Fruit fly (Drosophila melanogaster) whole organism, adult: Measurements from ENCODE around the gene CG17362.

Experiments used
- CG11617 ChIP-seq: fragments of 200-800 bp; sonication (Bioruptor generic); optimal IDR thresholded peaks from 2 replicates; lab custom pipeline; 2017; ENCODE audit warnings: mild to moderate bottlenecking, missing biosample characterization, missing genetic modification reagents, missing genetic modification characterization
- CG12768 ChIP-seq: fragments of 200-800 bp; sonication (Bioruptor generic); optimal IDR thresholded peaks from 2 replicates; lab custom pipeline; 2017; ENCODE audit warnings: missing biosample characterization, missing genetic modification characterization, mild to moderate bottlenecking, moderate library complexity, missing genetic modification reagents
- CG14711 ChIP-seq: fragments of 200-800 bp; sonication (Bioruptor generic); optimal IDR thresholded peaks from 2 replicates; lab custom pipeline; 2018; ENCODE audit warnings: missing biosample characterization, mild to moderate bottlenecking, missing genetic modification characterization, moderate library complexity
- CG1620 ChIP-seq: fragments of 200-800 bp; sonication (Bioruptor generic); optimal IDR thresholded peaks from 2 replicates; lab custom pipeline; 2016; ENCODE audit warnings: missing biosample characterization, missing genetic modification characterization
- CG33017 ChIP-seq: fragments of 200-800 bp; sonication (Bioruptor generic); optimal IDR thresholded peaks from 2 replicates; lab custom pipeline; 2018; ENCODE audit warnings: missing biosample characterization, mild to moderate bottlenecking, missing genetic modification characterization, moderate library complexity
- CG5204 ChIP-seq: fragments of 200-800 bp; sonication (Bioruptor generic); optimal IDR thresholded peaks from 2 replicates; lab custom pipeline; 2016; ENCODE audit warnings: missing biosample characterization, missing genetic modification characterization
- CG7045 ChIP-seq: fragments of 200-800 bp; sonication (Bioruptor generic); optimal IDR thresholded peaks from 2 replicates; lab custom pipeline; 2017; ENCODE audit warnings: missing biosample characterization, mild to moderate bottlenecking, missing genetic modification characterization
- CG7101 ChIP-seq: fragments of 200-800 bp; sonication (Bioruptor generic); optimal IDR thresholded peaks from 2 replicates; lab custom pipeline; 2018; ENCODE audit warnings: missing biosample characterization, mild to moderate bottlenecking, missing genetic modification characterization, moderate library complexity
- Clk ChIP-seq: fragments of 200-800 bp; sonication (Bioruptor generic); optimal IDR thresholded peaks from 2 replicates; lab custom pipeline; 2017; ENCODE audit warnings: missing biosample characterization, missing genetic modification characterization
- Crg-1 ChIP-seq: fragments of 200-800 bp; sonication (Bioruptor generic); optimal IDR thresholded peaks from 2 replicates; lab custom pipeline; 2016; ENCODE audit warnings: missing biosample characterization, missing genetic modification characterization
- Hr96 ChIP-seq: fragments of 200-800 bp; sonication (Bioruptor generic); optimal IDR thresholded peaks from 2 replicates; lab custom pipeline; 2016; ENCODE audit warnings: missing biosample characterization, missing genetic modification characterization
- Mnt ChIP-seq: fragments of 200-800 bp; sonication (Bioruptor generic); optimal IDR thresholded peaks from 2 replicates; lab custom pipeline; 2016; ENCODE audit warnings: missing biosample characterization, mild to moderate bottlenecking, missing genetic modification characterization
- bab1 ChIP-seq: fragments of 200-800 bp; sonication (Bioruptor generic); optimal IDR thresholded peaks from 3 replicates; lab custom pipeline; 2019; ENCODE audit warnings: missing biosample characterization, mild to moderate bottlenecking, missing genetic modification characterization, moderate library complexity
- cic ChIP-seq: fragments of 200-800 bp; sonication (Bioruptor generic); optimal IDR thresholded peaks from 2 replicates; lab custom pipeline; 2017; ENCODE audit warnings: missing biosample characterization, mild to moderate bottlenecking, missing genetic modification characterization, moderate library complexity
- cnc ChIP-seq, 2 experiments: fragments of >200 bp; optimal IDR thresholded peaks; 2 replicates each; lab custom pipeline; 2017
- kay ChIP-seq: fragments of 200-800 bp; sonication (Bioruptor generic); peaks from one replicate; lab custom pipeline; 2016; ENCODE audit warnings: missing biosample characterization, missing genetic modification characterization, borderline replicate concordance
- ovo ChIP-seq: fragments of 200-800 bp; sonication (Bioruptor generic); optimal IDR thresholded peaks from 2 replicates; lab custom pipeline; 2016; ENCODE audit warnings: missing biosample characterization, missing genetic modification characterization
- pad ChIP-seq: fragments of 200-800 bp; sonication (Bioruptor generic); optimal IDR thresholded peaks from 3 replicates; lab custom pipeline; 2017; ENCODE audit warnings: missing biosample characterization, missing genetic modification characterization, mild to moderate bottlenecking, moderate library complexity, missing genetic modification reagents
- tj ChIP-seq: fragments of 200-800 bp; sonication (Bioruptor generic); optimal IDR thresholded peaks from 3 replicates; lab custom pipeline; 2017; ENCODE audit warnings: missing biosample characterization, mild to moderate bottlenecking, missing genetic modification characterization, moderate library complexity
- toe ChIP-seq: fragments of 200-800 bp; sonication (Bioruptor generic); optimal IDR thresholded peaks from 2 replicates; lab custom pipeline; 2016; ENCODE audit warnings: missing biosample characterization, missing genetic modification characterization

The CG17362 gene

dm6 chr3L:14005627-14006287, 19.3 kb downstream of the CG17362 start:
- no peak for TF ChIP-seq Crg-1 (GFP tag; lab: Kevin White, UChicago)
- no peak for TF ChIP-seq CG14711 (tag; lab: Kevin White, UChicago)
- TF ChIP-seq pad: no peak
- TF ChIP-seq CG33017: peak; percentile 18
- TF ChIP-seq Clk (GFP tag; lab: Kevin White, UChicago): no peak
- TF ChIP-seq CG11617: no peak
- no peak for TF ChIP-seq toe (GFP tag; lab: Kevin White, UChicago)
- peak; percentile 57 for TF ChIP-seq Mnt (GFP tag; lab: Kevin White, UChicago)
- no peak for TF ChIP-seq ovo (GFP tag; lab: Kevin White, UChicago)
- no peak for TF ChIP-seq CG7045 (GFP tag; lab: Kevin White, UChicago)
- TF ChIP-seq CG1620 (GFP tag; lab: Kevin White, UChicago): no peak
- TF ChIP-seq CG12768 (GFP tag; lab: Kevin White, UChicago): peak; percentile 36
- TF ChIP-seq Hr96 (GFP tag; lab: Kevin White, UChicago): no peak
- TF ChIP-seq bab1 (GFP tag; lab: Kevin White, UChicago): no peak
- TF ChIP-seq CG5204 (GFP tag; lab: Kevin White, UChicago): no peak
- peak; percentile 79 for TF ChIP-seq cic (GFP tag; lab: Kevin White, UChicago)
- TF ChIP-seq CG7101 (tag; lab: Kevin White, UChicago): peak; percentile 32
- no peak for TF ChIP-seq cnc (optimal IDR thresholded peaks at IDR 0.05; lab: Kevin White, UChicago)
- peak; percentile 89 for TF ChIP-seq kay (GFP tag; lab: Kevin White, UChicago)
- TF ChIP-seq tj (GFP tag; lab: Kevin White, UChicago): peak; percentile 55

- TF ChIP-seq cnc (optimal IDR thresholded peaks at IDR 0.05; lab: Kevin White, UChicago) (no peak), CG14711 (tag; lab: Kevin White, UChicago) (peak; percentile 21), CG7045 (GFP tag; lab: Kevin White, UChicago) (peak; percentile 17), cic (GFP tag; lab: Kevin White, UChicago) (peak; percentile 88), pad (peak; percentile 4), CG33017 (no peak), Mnt (GFP tag; lab: Kevin White, UChicago) (peak; percentile 47), CG7101 (tag; lab: Kevin White, UChicago) (peak; percentile 23), toe (GFP tag; lab: Kevin White, UChicago) (no peak), CG5204 (GFP tag; lab: Kevin White, UChicago) (no peak), Crg-1 (GFP tag; lab: Kevin White, UChicago) (no peak), tj (GFP tag; lab: Kevin White, UChicago) (no peak), ovo (GFP tag; lab: Kevin White, UChicago) (peak; percentile 21), Clk (GFP tag; lab: Kevin White, UChicago) (peak; percentile 16), CG12768 (GFP tag; lab: Kevin White, UChicago) (peak; percentile 66), Hr96 (GFP tag; lab: Kevin White, UChicago) (no peak), bab1 (GFP tag; lab: Kevin White, UChicago) (peak; percentile 22), kay (GFP tag; lab: Kevin White, UChicago) (no peak), CG1620 (GFP tag; lab: Kevin White, UChicago) (no peak), CG11617 (peak; percentile 14)
These were observed 20.3 kb downstream of the CG17362 start for dm6 chr3L:14006704-14007126.

dm6 chr3L:14025736-14026135, 39.3 kb downstream of the CG17362 start:
- TF ChIP-seq toe (GFP tag; lab: Kevin White, UChicago) (no peak), cnc (optimal IDR thresholded peaks at IDR 0.05; lab: Kevin White, UChicago) (no peak), ovo (GFP tag; lab: Kevin White, UChicago) (no peak), tj (GFP tag; lab: Kevin White, UChicago) (no peak), CG5204 (GFP tag; lab: Kevin White, UChicago) (no peak), Crg-1 (GFP tag; lab: Kevin White, UChicago) (no peak), CG7045 (GFP tag; lab: Kevin White, UChicago) (no peak)

DNA sequence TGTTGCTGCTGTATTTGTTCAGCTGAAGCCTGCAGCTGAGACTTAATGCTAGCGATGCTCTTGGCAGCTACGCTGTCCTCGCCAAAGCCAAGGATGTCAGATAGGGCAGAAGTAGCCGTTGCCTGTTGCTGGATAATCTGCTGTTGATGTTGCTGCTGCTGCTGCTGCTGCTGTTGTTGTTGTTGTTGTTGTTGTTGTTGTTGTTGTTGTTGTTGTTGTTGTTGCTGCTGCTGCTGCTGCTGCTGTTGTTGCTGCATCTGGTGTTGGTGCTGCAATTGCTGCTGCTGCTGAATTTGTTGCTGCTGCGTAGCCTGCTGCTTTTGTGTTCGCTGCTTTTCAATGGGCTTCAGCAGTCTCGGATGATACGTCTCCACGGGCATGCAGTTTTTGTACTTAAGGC, 41.1 kb downstream of the CG17362 start:
- TF ChIP-seq Hr96 (GFP tag; lab: Kevin White, UChicago) (no peak), tj (GFP tag; lab: Kevin White, UChicago) (no peak), cic (GFP tag; lab: Kevin White, UChicago) (no peak), CG12768 (GFP tag; lab: Kevin White, UChicago) (no peak), toe (GFP tag; lab: Kevin White, UChicago) (no peak), CG1620 (GFP tag; lab: Kevin White, UChicago) (no peak), CG33017 (no peak), Clk (GFP tag; lab: Kevin White, UChicago) (no peak), cnc (optimal IDR thresholded peaks at IDR 0.05; lab: Kevin White, UChicago) (no peak), kay (GFP tag; lab: Kevin White, UChicago) (no peak), pad (no peak), CG14711 (tag; lab: Kevin White, UChicago) (no peak), CG11617 (no peak), ovo (GFP tag; lab: Kevin White, UChicago) (no peak), bab1 (GFP tag; lab: Kevin White, UChicago) (no peak), CG7101 (tag; lab: Kevin White, UChicago) (no peak), Mnt (GFP tag; lab: Kevin White, UChicago) (no peak), CG7045 (GFP tag; lab: Kevin White, UChicago) (no peak)
